Worm (Caenorhabditis elegans) whole organism, L3 larva: ENCODE data around the gene elo-4.

Experiments used
- aly-2 ChIP-seq: fragments of 150-350 bp; optimal IDR thresholded peaks from 2 replicates; lab custom pipeline; 2014; ENCODE audit warnings: missing biosample characterization, missing genetic modification characterization
- ama-1 ChIP-seq: fragments of 150-350 bp; optimal IDR thresholded peaks from 2 replicates; lab custom pipeline; 2018
- ceh-28 ChIP-seq: fragments of 150-350 bp; optimal IDR thresholded peaks from 2 replicates; lab custom pipeline; 2014; ENCODE audit warnings: missing biosample characterization, missing genetic modification reagents, missing genetic modification characterization
- ceh-82 ChIP-seq: fragments of 150-350 bp; optimal IDR thresholded peaks from 2 replicates; lab custom pipeline; 2014; ENCODE audit warnings: missing biosample characterization, missing genetic modification characterization
- egl-27 ChIP-seq: sonication (generic microtip); optimal IDR thresholded peaks from 4 replicates; lab custom pipeline; 2017; ENCODE audit warnings: missing biosample characterization, missing genetic modification reagents, missing genetic modification characterization
- elt-1 ChIP-seq: fragments of 150-350 bp; optimal IDR thresholded peaks from 2 replicates; lab custom pipeline; 2014; ENCODE audit warnings: missing biosample characterization, missing genetic modification characterization
- elt-2 ChIP-seq: sonication (generic microtip); optimal IDR thresholded peaks from 2 replicates; lab custom pipeline; 2016; ENCODE audit warnings: missing genetic modification reagents, mild to moderate bottlenecking, missing genetic modification characterization, missing compliant biosample characterization
- eor-1 ChIP-seq, 2 experiments: fragments of 150-350 bp; optimal IDR thresholded peaks; 2 replicates each; lab custom pipeline; 2014 to 2018; ENCODE audit warnings: missing biosample characterization in 2 of 2, missing genetic modification characterization in 2 of 2
- fkh-2 ChIP-seq: fragments of 150-350 bp; optimal IDR thresholded peaks from 2 replicates; lab custom pipeline; 2014; ENCODE audit warnings: missing biosample characterization, missing genetic modification reagents, missing genetic modification characterization
- hmg-11 ChIP-seq: sonication (generic microtip); optimal IDR thresholded peaks from 2 replicates; lab custom pipeline; 2016; ENCODE audit warnings: missing genetic modification characterization, missing compliant biosample characterization
- jun-1 ChIP-seq: fragments of 150-350 bp; optimal IDR thresholded peaks from 2 replicates; lab custom pipeline; 2014; ENCODE audit warnings: missing biosample characterization, missing genetic modification reagents, missing genetic modification characterization
- lin-39 ChIP-seq: fragments of 150-350 bp; optimal IDR thresholded peaks from 2 replicates; lab custom pipeline; 2018; ENCODE audit warnings: missing biosample characterization, missing genetic modification reagents, missing genetic modification characterization
- mdl-1 ChIP-seq: fragments of 150-350 bp; optimal IDR thresholded peaks from 2 replicates; lab custom pipeline; 2014; ENCODE audit warnings: missing biosample characterization, missing genetic modification characterization
- nfya-1 ChIP-seq: sonication (generic microtip); optimal IDR thresholded peaks from 2 replicates; lab custom pipeline; 2017; ENCODE audit warnings: missing genetic modification characterization, mild to moderate bottlenecking, missing compliant biosample characterization, antibody characterized with exemption, moderate library complexity; ENCODE audit not compliant: insufficient read depth
- nhr-12 ChIP-seq: fragments of 150-350 bp; optimal IDR thresholded peaks from 2 replicates; lab custom pipeline; 2014; ENCODE audit warnings: missing biosample characterization, missing genetic modification characterization
- nhr-23 ChIP-seq: fragments of 150-350 bp; optimal IDR thresholded peaks from 2 replicates; lab custom pipeline; 2014; ENCODE audit warnings: missing biosample characterization, missing genetic modification reagents, missing genetic modification characterization
- nhr-25 ChIP-seq: sonication (generic microtip); optimal IDR thresholded peaks from 2 replicates; lab custom pipeline; 2017; ENCODE audit warnings: missing biosample characterization, missing genetic modification characterization
- nhr-67 ChIP-seq: fragments of 150-350 bp; optimal IDR thresholded peaks from 2 replicates; lab custom pipeline; 2014; ENCODE audit warnings: missing biosample characterization, missing genetic modification characterization
- nhr-76 ChIP-seq: fragments of 150-350 bp; sonication (generic microtip); optimal IDR thresholded peaks from 5 replicates; lab custom pipeline; 2014; ENCODE audit warnings: missing biosample characterization, missing genetic modification characterization
- nhr-77 ChIP-seq: fragments of 150-350 bp; optimal IDR thresholded peaks from 2 replicates; lab custom pipeline; 2014; ENCODE audit warnings: missing biosample characterization, missing genetic modification characterization
- pha-4 ChIP-seq: fragments of 150-350 bp; optimal IDR thresholded peaks from 2 replicates; lab custom pipeline; 2014; ENCODE audit warnings: missing biosample characterization, missing genetic modification reagents, missing genetic modification characterization
- pqm-1 ChIP-seq: fragments of 150-350 bp; optimal IDR thresholded peaks from 2 replicates; lab custom pipeline; 2017; ENCODE audit warnings: missing biosample characterization, missing genetic modification characterization, inconsistent platforms
- sea-2 ChIP-seq: fragments of 150-350 bp; sonication (generic microtip); optimal IDR thresholded peaks from 4 replicates; lab custom pipeline; 2014; ENCODE audit warnings: missing biosample characterization, missing genetic modification reagents, missing genetic modification characterization
- snpc-4 ChIP-seq: fragments of 150-350 bp; optimal IDR thresholded peaks from 2 replicates; lab custom pipeline; 2014; ENCODE audit warnings: missing biosample characterization, missing genetic modification characterization
- unc-39 ChIP-seq: sonication (generic microtip); optimal IDR thresholded peaks from 4 replicates; lab custom pipeline; 2017; ENCODE audit warnings: missing biosample characterization, missing genetic modification characterization
- unc-62 ChIP-seq: fragments of 150-350 bp; sonication (generic microtip); optimal IDR thresholded peaks from 4 replicates; lab custom pipeline; 2014; ENCODE audit warnings: missing biosample characterization, missing genetic modification reagents, missing genetic modification characterization
- zag-1 ChIP-seq: fragments of 150-350 bp; optimal IDR thresholded peaks from 2 replicates; lab custom pipeline; 2014; ENCODE audit warnings: missing biosample characterization, missing genetic modification characterization
- ztf-11 ChIP-seq: fragments of 150-350 bp; optimal IDR thresholded peaks from 2 replicates; lab custom pipeline; 2014; ENCODE audit warnings: missing biosample characterization, missing genetic modification characterization

The elo-4 gene

DNA sequence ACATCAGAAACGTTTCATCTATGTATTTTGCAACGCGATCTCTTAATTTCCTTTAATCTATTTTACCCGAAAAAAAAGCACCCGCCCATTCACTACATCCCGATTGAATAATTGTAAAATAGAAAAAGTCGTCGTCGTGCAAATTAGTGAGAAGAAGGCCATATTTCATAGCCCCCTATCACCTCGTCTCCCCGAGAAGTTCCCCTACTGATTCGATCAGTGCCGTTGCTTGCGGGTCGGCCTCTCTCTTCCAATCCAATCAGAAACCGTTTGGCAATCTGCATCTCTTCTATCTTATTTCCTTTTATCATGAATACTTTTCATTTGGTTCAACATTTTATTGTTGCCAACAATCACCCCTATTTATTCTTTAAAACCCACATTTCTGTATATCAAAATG, 35.0 kb downstream of the elo-4 start:
- no peak for TF ChIP-seq lin-39 (tag; lab: Kevin White, UChicago)
- TF ChIP-seq nhr-76 = no peak
- no peak for TF ChIP-seq egl-27
- no peak for TF ChIP-seq jun-1 (tag; lab: Kevin White, UChicago)
- TF ChIP-seq nhr-12 (tag; lab: Kevin White, UChicago) = no peak
- TF ChIP-seq ceh-28 (tag; lab: Kevin White, UChicago) = no peak
- TF ChIP-seq nhr-23 (tag; lab: Kevin White, UChicago) = no peak
- TF ChIP-seq aly-2 = no peak
- no peak for TF ChIP-seq nhr-25 (tag; lab: Kevin White, UChicago)
- no peak for TF ChIP-seq unc-62 (GFP tag; lab: Kevin White, UChicago)
- no peak for TF ChIP-seq nfya-1 (tag; lab: Kevin White, UChicago)
- no peak for TF ChIP-seq fkh-2 (tag; lab: Kevin White, UChicago)
- TF ChIP-seq nhr-77 (tag; lab: Kevin White, UChicago) = no peak
- TF ChIP-seq elt-1 (tag; lab: Kevin White, UChicago) = no peak
- TF ChIP-seq unc-39 (tag; lab: Kevin White, UChicago) = no peak
- TF ChIP-seq sea-2 (GFP tag; lab: Kevin White, UChicago) = no peak
- TF ChIP-seq snpc-4 (tag; lab: Kevin White, UChicago) = no peak
- no peak for TF ChIP-seq pha-4 (tag; lab: Kevin White, UChicago)

ce11 chrIII:9297345-9297744, 36.7 kb downstream of the elo-4 start, which contains the start of gene K01B6.4:
Gene K01B6.4 (minus strand): TSS chrIII:9297445.
- TF ChIP-seq ceh-82 (tag; lab: Kevin White, UChicago) (no peak), nhr-77 (tag; lab: Kevin White, UChicago) (no peak), eor-1 (tag; optimal IDR thresholded peaks at IDR 0.05; lab: Kevin White, UChicago) (no peak), ztf-11 (tag; lab: Kevin White, UChicago) (no peak), sea-2 (GFP tag; lab: Kevin White, UChicago) (no peak), nhr-23 (tag; lab: Kevin White, UChicago) (no peak), mdl-1 (no peak), zag-1 (tag; lab: Kevin White, UChicago) (no peak), nfya-1 (tag; lab: Kevin White, UChicago) (no peak)

DNA sequence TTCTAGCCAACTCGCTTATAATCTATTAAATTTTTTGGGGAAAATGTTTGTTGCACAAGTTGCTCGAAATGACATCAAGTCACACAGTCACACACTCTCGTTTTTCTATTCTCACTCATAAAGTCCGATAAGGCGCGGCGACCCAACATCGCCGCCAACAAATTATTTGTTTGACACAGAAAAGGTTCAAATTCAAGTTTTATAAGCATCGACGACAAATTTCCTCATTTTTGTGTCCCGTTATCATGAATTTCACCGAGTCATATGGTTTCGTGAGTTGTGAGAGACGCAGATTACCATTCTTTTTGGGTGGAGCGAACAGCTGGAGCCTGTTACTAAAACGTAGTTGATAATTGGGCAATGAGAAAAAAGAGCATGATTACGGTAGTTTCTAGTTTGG, 44.3 kb downstream of the elo-4 start:
- peak; percentile 27 for TF ChIP-seq nfya-1 (tag; lab: Kevin White, UChicago)
- TF ChIP-seq ama-1 (lab: Kevin White, UChicago) = no peak
- TF ChIP-seq elt-2 (tag; lab: Kevin White, UChicago) = peak; percentile 96
- peak; percentile 94 for TF ChIP-seq pqm-1 (tag; lab: Kevin White, UChicago)
- TF ChIP-seq jun-1 (tag; lab: Kevin White, UChicago) = peak; percentile 9
- no peak for TF ChIP-seq aly-2
- no peak for TF ChIP-seq ceh-28 (tag; lab: Kevin White, UChicago)
- TF ChIP-seq, all 47 proteins: peak for 4

DNA sequence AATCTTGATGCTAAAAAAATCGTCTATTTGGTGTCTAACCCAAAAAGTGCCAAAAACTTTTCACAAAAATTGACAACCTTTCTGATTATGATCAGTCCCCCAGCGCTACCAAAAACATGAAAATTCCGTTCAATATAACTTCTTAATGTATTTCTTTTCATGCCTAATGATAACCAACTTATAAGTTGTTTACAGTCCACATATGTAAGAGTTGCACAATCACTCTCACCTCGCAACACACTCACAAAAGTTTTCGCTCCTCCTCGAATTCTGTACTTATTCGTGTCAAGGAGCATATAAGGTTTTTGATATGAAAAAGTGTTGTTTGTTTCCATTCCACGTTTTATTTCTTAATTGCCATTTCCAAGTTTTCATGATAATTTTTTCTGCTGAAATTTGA, 45.5 kb downstream of the elo-4 start:
- TF ChIP-seq nhr-67 (no peak), mdl-1 (no peak), unc-62 (GFP tag; lab: Kevin White, UChicago) (no peak), pha-4 (tag; lab: Kevin White, UChicago) (peak; percentile 2), hmg-11 (tag; lab: Kevin White, UChicago) (no peak), elt-2 (tag; lab: Kevin White, UChicago) (peak; percentile 44)
